Fruit fly (Drosophila melanogaster): ENCODE data around the gene CG4872.
A peak's percentile ranks its signal among the peaks of the same experiment; 100 is the strongest.

CG4872 gene

dm6 chrX:16854746-16855145 is 26.4 kb upstream of the CG4872 start (continued):
- TF ChIP-seq Hr78 (GFP tag; optimal IDR thresholded peaks at IDR 0.05) (peak in 1 of 2 experiments; percentile 7), hb (GFP tag; IDR thresholded peaks at IDR 0.05; ENCODE audit: partially characterized antibody) (no peak), HmgZ (tag; optimal IDR thresholded peaks at IDR 0.05) (no peak), sens-2 (GFP tag; IDR thresholded peaks at IDR 0.05) (no peak), CG6689 (GFP tag; IDR thresholded peaks at IDR 0.05) (peak; percentile 49; the same call in 1 of the 2 replicates), Awh (GFP tag; IDR thresholded peaks at IDR 0.05) (peak; percentile 15; the same call in 1 of the 2 replicates), CG12942 (GFP tag; optimal IDR thresholded peaks at IDR 0.05) (no peak), Nf-YC (tag; optimal IDR thresholded peaks at IDR 0.05) (peak; percentile 14), ttk (GFP tag; IDR thresholded peaks at IDR 0.05) (peak; percentile 47; the same call in 1 of the 2 replicates), tx (GFP tag; optimal IDR thresholded peaks at IDR 0.05) (no peak), phol (tag; optimal IDR thresholded peaks at IDR 0.05) (peak; percentile 75), tgo (GFP tag; IDR thresholded peaks at IDR 0.05) (peak; percentile 61; the same call in 2 of the 3 replicates), org-1 (GFP tag; optimal IDR thresholded peaks at IDR 0.05) (peak; percentile 52), crc (GFP tag; optimal IDR thresholded peaks at IDR 0.05) (no peak), pnt (GFP tag; optimal IDR thresholded peaks at IDR 0.05) (no peak), CG34422 (GFP tag; IDR thresholded peaks at IDR 0.05) (0 out of 3 replicates have a peak, but pooled peaks have one; percentile 28), vvl (GFP tag; IDR thresholded peaks at IDR 0.05) (no peak), CG7556 (GFP tag; optimal IDR thresholded peaks at IDR 0.05) (peak; percentile 68), pzg (GFP tag; optimal IDR thresholded peaks at IDR 0.05) (no peak), sob (GFP tag; IDR thresholded peaks at IDR 0.05) (0 out of 2 replicates have a peak, but pooled peaks have one; percentile 33), ken (GFP tag; IDR thresholded peaks at IDR 0.05) (no peak), CG18619 (GFP tag; optimal IDR thresholded peaks at IDR 0.05) (peak; percentile 1), D19B (GFP tag; optimal IDR thresholded peaks at IDR 0.05) (no peak), Oli (tag; optimal IDR thresholded peaks at IDR 0.05) (peak; percentile 75), Dbx (GFP tag; IDR thresholded peaks at IDR 0.05) (no peak), vnd (GFP tag; IDR thresholded peaks at IDR 0.05; ENCODE audit: partially characterized antibody) (no peak), CG7372 (GFP tag; IDR thresholded peaks at IDR 0.05) (no peak), CG33557 (GFP tag; optimal IDR thresholded peaks at IDR 0.05) (no peak), Taf1 (GFP tag; IDR thresholded peaks at IDR 0.05) (no peak), CG14860 (GFP tag; IDR thresholded peaks at IDR 0.05; ENCODE audit: partially characterized antibody) (no peak), CG1647 (GFP tag; optimal IDR thresholded peaks at IDR 0.05) (no peak), hkb (optimal IDR thresholded peaks at IDR 0.05) (no peak), hkb (GFP tag; IDR thresholded peaks at IDR 0.05) (peak; percentile 73), CG1832 (GFP tag; optimal IDR thresholded peaks at IDR 0.05) (no peak), onecut (GFP tag; IDR thresholded peaks at IDR 0.05) (peak; percentile 36; the same call in 1 of the 2 replicates), kah (GFP tag; optimal IDR thresholded peaks at IDR 0.05) (peak; percentile 11), Hmr (GFP tag; optimal IDR thresholded peaks at IDR 0.05) (peak; percentile 39), CG14710 (tag; optimal IDR thresholded peaks at IDR 0.05) (peak; percentile 33), Dip3 (GFP tag; optimal IDR thresholded peaks at IDR 0.05) (peak; percentile 2), gsb (GFP tag; IDR thresholded peaks at IDR 0.05) (no peak), ara (GFP tag; IDR thresholded peaks at IDR 0.05) (no peak), Oaz (GFP tag; IDR thresholded peaks at IDR 0.05) (no peak), yki (optimal IDR thresholded peaks at IDR 0.05) (no peak), stc (GFP tag; IDR thresholded peaks at IDR 0.05) (peak; percentile 52), Hmx (GFP tag; optimal IDR thresholded peaks at IDR 0.05) (no peak), CG14667 (GFP tag; IDR thresholded peaks at IDR 0.05) (0 out of 2 replicates have a peak, but pooled peaks have one; percentile 30), nerfin-2 (GFP tag; IDR thresholded peaks at IDR 0.05; ENCODE audit: partially characterized antibody) (no peak), sr (GFP tag; IDR thresholded peaks at IDR 0.05) (no peak), lilli (GFP tag; optimal IDR thresholded peaks at IDR 0.05) (peak; percentile 27), ab (GFP tag; optimal IDR thresholded peaks at IDR 0.05) (no peak), sqz (GFP tag; optimal IDR thresholded peaks at IDR 0.05) (no peak), CG1529 (GFP tag; optimal IDR thresholded peaks at IDR 0.05) (peak; percentile 43)
